Worm (Caenorhabditis elegans) whole organism, young adult: ENCODE measurements around the gene twk-9.

ENCODE experiments used
- F49E8.2 ChIP-seq: sonication (generic microtip); optimal IDR thresholded peaks from 3 replicates; lab custom pipeline; 2017; ENCODE audit warnings: missing genetic modification characterization, mild to moderate bottlenecking, missing compliant biosample characterization, antibody characterized with exemption, moderate library complexity; ENCODE audit not compliant: insufficient read depth
- attf-3 ChIP-seq: fragments of 200-800 bp; sonication (Bioruptor generic); conservative IDR thresholded peaks from 2 replicates; pipeline ENCODE4 v1.3.6; 2022; ENCODE audit warnings: missing genetic modification reagents, missing genetic modification characterization, missing compliant biosample characterization
- bed-2 ChIP-seq: fragments of 200-800 bp; sonication (Bioruptor generic); IDR thresholded peaks from 2 replicates; pipeline ENCODE4 v1.3.6; 2022; ENCODE audit warnings: missing genetic modification reagents, missing genetic modification characterization, missing compliant biosample characterization
- gei-17 ChIP-seq: fragments of 200-800 bp; sonication (Bioruptor generic); optimal IDR thresholded peaks from 2 replicates; lab custom pipeline; 2018; ENCODE audit warnings: mild to moderate bottlenecking, missing genetic modification characterization, missing compliant biosample characterization

ce11 chrIV:9716490-9716889, 23.5 kb downstream of the twk-9 start:
- TF ChIP-seq attf-3 (GFP tag; lab: Robert Waterston, UW) (no peak), bed-2 (no peak), gei-17 (no peak), F49E8.2 (tag; lab: Kevin White, UChicago) (no peak)
